Worm (Caenorhabditis elegans): ENCODE results near the gene gar-1.

gar-1 gene

ce11 chrX:6522634-6523070 is 38.0 kb upstream of the gar-1 start (continued):
- TF ChIP-seq mxl-2 (GFP tag; conservative IDR thresholded peaks at IDR 0.05), result 0 out of 2 replicates have a peak, but pooled peaks have one; percentile 14
- TF ChIP-seq ceh-82 (tag; optimal IDR thresholded peaks at IDR 0.05), result no peak
- TF ChIP-seq attf-4 (tag; optimal IDR thresholded peaks at IDR 0.05), result no peak
- TF ChIP-seq Y75B8A.6 (GFP tag; IDR thresholded peaks at IDR 0.05), result no peak
- TF ChIP-seq nhr-25 (tag; optimal IDR thresholded peaks at IDR 0.05; ENCODE audit: borderline replicate concordance, insufficient read depth), result no peak
- TF ChIP-seq mdt-29 (GFP tag; IDR thresholded peaks at IDR 0.05), result peak; percentile 60; the same call in 1 of the 2 replicates
- TF ChIP-seq unc-39 (tag; optimal IDR thresholded peaks at IDR 0.05), result no peak
- TF ChIP-seq Y105C5A.15 (GFP tag; IDR thresholded peaks at IDR 0.05), result no peak
- no peak for TF ChIP-seq aly-2 (tag; optimal IDR thresholded peaks at IDR 0.05)
- TF ChIP-seq egl-43 (GFP tag; IDR thresholded peaks at IDR 0.05), result no peak
- TF ChIP-seq Y48G9A.11 (GFP tag; IDR thresholded peaks at IDR 0.05), result no peak
- no peak for TF ChIP-seq lim-7 (GFP tag; IDR thresholded peaks at IDR 0.05)
- no peak for TF ChIP-seq sdz-12 (GFP tag; optimal IDR thresholded peaks at IDR 0.05)
- TF ChIP-seq egl-27 (tag; optimal IDR thresholded peaks at IDR 0.05), result no peak
- TF ChIP-seq snpc-4 (tag; optimal IDR thresholded peaks at IDR 0.05), result no peak
- TF ChIP-seq mdl-1 (tag; optimal IDR thresholded peaks at IDR 0.05), result no peak
- TF ChIP-seq hlh-11 (tag; optimal IDR thresholded peaks at IDR 0.05), result peak; percentile 83
- TF ChIP-seq nhr-102 (tag; optimal IDR thresholded peaks at IDR 0.05), result peak; percentile 69

- no peak for TF ChIP-seq nhr-237 (tag; optimal IDR thresholded peaks at IDR 0.05)
- TF ChIP-seq hlh-30 (tag; optimal IDR thresholded peaks at IDR 0.05; ENCODE audit: insufficient read depth), result peak; percentile 25
- TF ChIP-seq tra-1 (GFP tag; IDR thresholded peaks at IDR 0.05), result no peak
- TF ChIP-seq php-3 (GFP tag; IDR thresholded peaks at IDR 0.05), result peak; percentile 78
- 0 out of 2 replicates have a peak, but pooled peaks have one; percentile 25 for TF ChIP-seq lin-1 (GFP tag; IDR thresholded peaks at IDR 0.05)
- no peak for TF ChIP-seq nhr-6 (tag; optimal IDR thresholded peaks at IDR 0.05)
- TF ChIP-seq F49E8.2 (tag; optimal IDR thresholded peaks at IDR 0.05; ENCODE audit: borderline replicate concordance), result no peak
- no peak for TF ChIP-seq zip-11 (GFP tag; IDR thresholded peaks at IDR 0.05)
- TF ChIP-seq dmd-6 (GFP tag; IDR thresholded peaks at IDR 0.05), result peak; percentile 61
- no peak for TF ChIP-seq nhr-42 (GFP tag; IDR thresholded peaks at IDR 0.05)
- TF ChIP-seq ZK337.2 (GFP tag; IDR thresholded peaks at IDR 0.05), result no peak
- TF ChIP-seq T20F7.1 (GFP tag; optimal IDR thresholded peaks at IDR 0.05), result no peak
- TF ChIP-seq Y75B8A.6 (GFP tag; IDR thresholded peaks at IDR 0.05), result no peak
- peak; percentile 49 for TF ChIP-seq dve-1 (tag; optimal IDR thresholded peaks at IDR 0.05; ENCODE audit: insufficient read depth)
- TF ChIP-seq tag-97 (GFP tag; IDR thresholded peaks at IDR 0.05), result no peak
- peak; percentile 33 for TF ChIP-seq nhr-77 (tag; optimal IDR thresholded peaks at IDR 0.05)
- no peak for TF ChIP-seq ctbp-1 (GFP tag; IDR thresholded peaks at IDR 0.05)
- TF ChIP-seq ceh-44 (GFP tag; IDR thresholded peaks at IDR 0.05), result no peak
- TF ChIP-seq ceh-28 (tag; optimal IDR thresholded peaks at IDR 0.05), result no peak
- no peak for TF ChIP-seq ztf-11 (tag; optimal IDR thresholded peaks at IDR 0.05)
- TF ChIP-seq daf-16 (GFP tag; optimal IDR thresholded peaks at IDR 0.05), result no peak
- TF ChIP-seq daf-16 (tag; optimal IDR thresholded peaks at IDR 0.05), result peak; percentile 34
- TF ChIP-seq fos-1 (tag; optimal IDR thresholded peaks at IDR 0.05), result no peak
- no peak for TF ChIP-seq snpc-1.2 (GFP tag; IDR thresholded peaks at IDR 0.05)
- no peak for TF ChIP-seq lin-13 (GFP tag; optimal IDR thresholded peaks at IDR 0.05)
- TF ChIP-seq daf-19 (GFP tag; conservative IDR thresholded peaks at IDR 0.05), result no peak
- TF ChIP-seq madf-9 (GFP tag; conservative IDR thresholded peaks at IDR 0.05), result no peak
- TF ChIP-seq ceh-82 (tag; optimal IDR thresholded peaks at IDR 0.05), result no peak
- TF ChIP-seq egl-43 (GFP tag; IDR thresholded peaks at IDR 0.05), result no peak
- TF ChIP-seq nhr-28 (tag; optimal IDR thresholded peaks at IDR 0.05), result no peak
- no peak for TF ChIP-seq ZK546.5 (tag; optimal IDR thresholded peaks at IDR 0.05)
- no peak for TF ChIP-seq F26F4.8 (GFP tag; conservative IDR thresholded peaks at IDR 0.05)
- TF ChIP-seq pqm-1 (tag; optimal IDR thresholded peaks at IDR 0.05), result peak; percentile 13
- peak; percentile 42 for TF ChIP-seq hlh-11 (tag; optimal IDR thresholded peaks at IDR 0.05)
- TF ChIP-seq unc-62 (GFP tag; optimal IDR thresholded peaks at IDR 0.05 in 1 of 2), result peak in 1 of 2 experiments; percentile 63
- TF ChIP-seq unc-62 (tag; optimal IDR thresholded peaks at IDR 0.05), result no peak
- TF ChIP-seq ceh-20 (GFP tag; IDR thresholded peaks at IDR 0.05), result peak; percentile 59; the same call in 1 of the 2 replicates
Measured at ce11 chrX:6520644-6521043, 36.0 kb upstream of the gar-1 start.
